Worm (Caenorhabditis elegans) whole organism, L2 larva: ENCODE measurements around the gene C26B9.7.

Experiments used
- aly-2 ChIP-seq: fragments of 150-350 bp; optimal IDR thresholded peaks from 2 replicates; lab custom pipeline; 2014; ENCODE audit warnings: missing biosample characterization, missing genetic modification characterization
- ceh-82 ChIP-seq: fragments of 150-350 bp; optimal IDR thresholded peaks from 2 replicates; lab custom pipeline; 2014; ENCODE audit warnings: missing biosample characterization, missing genetic modification characterization
- elt-3 ChIP-seq: sonication (generic microtip); optimal IDR thresholded peaks from 2 replicates; lab custom pipeline; 2017; ENCODE audit warnings: missing biosample characterization, missing genetic modification characterization
- nhr-21 ChIP-seq: fragments of 150-350 bp; optimal IDR thresholded peaks from 2 replicates; lab custom pipeline; 2014; ENCODE audit warnings: missing biosample characterization, missing genetic modification characterization

ce11 chrX:5335368-5335767, 6.7 kb upstream of the C26B9.7 start, which contains the start of gene C26B9.6:
- TF ChIP-seq elt-3 (tag; lab: Kevin White, UChicago), result no peak
- no peak for TF ChIP-seq nhr-21
- TF ChIP-seq aly-2 (tag; lab: Kevin White, UChicago), result no peak
- TF ChIP-seq ceh-82 (tag; lab: Kevin White, UChicago), result no peak
